Worm (Caenorhabditis elegans) whole organism, young adult: ENCODE measurements around the gene rol-6.

ENCODE experiments used
- D2030.7 ChIP-seq: fragments of 200-800 bp; sonication (Bioruptor generic); IDR thresholded peaks from 2 replicates; pipeline ENCODE4 v1.3.6; 2022; ENCODE audit warnings: missing genetic modification reagents, missing genetic modification characterization, missing compliant biosample characterization
- F23B12.7 ChIP-seq: sonication (generic microtip); optimal IDR thresholded peaks from 2 replicates; lab custom pipeline; 2017; ENCODE audit warnings: missing genetic modification characterization, mild to moderate bottlenecking, missing compliant biosample characterization, antibody characterized with exemption, moderate library complexity; ENCODE audit not compliant: insufficient read depth
- bed-2 ChIP-seq: fragments of 200-800 bp; sonication (Bioruptor generic); IDR thresholded peaks from 2 replicates; pipeline ENCODE4 v1.3.6; 2022; ENCODE audit warnings: missing genetic modification reagents, missing genetic modification characterization, missing compliant biosample characterization
- ceh-100 ChIP-seq: fragments of 200-800 bp; sonication (Bioruptor generic); IDR thresholded peaks from 2 replicates; pipeline ENCODE4 v1.3.6; 2022; ENCODE audit warnings: missing genetic modification reagents, missing genetic modification characterization, missing compliant biosample characterization
- hmg-20 ChIP-seq: fragments of 200-800 bp; sonication (Bioruptor generic); IDR thresholded peaks from 2 replicates; pipeline ENCODE4 v1.3.6; 2022; ENCODE audit warnings: missing genetic modification reagents, missing genetic modification characterization, missing compliant biosample characterization
- mes-4 ChIP-seq: sonication (generic microtip); optimal IDR thresholded peaks from 2 replicates; lab custom pipeline; 2016; ENCODE audit warnings: missing genotype, missing genetic modification characterization, missing compliant biosample characterization
- pha-4 ChIP-seq: fragments of 150-350 bp; sonication (generic microtip); optimal IDR thresholded peaks from 2 replicates; lab custom pipeline; 2014; ENCODE audit warnings: missing biosample characterization, missing genetic modification reagents, missing genetic modification characterization
- tbp1 ChIP-seq: fragments of 200-800 bp; sonication (Bioruptor generic); optimal IDR thresholded peaks from 2 replicates; lab custom pipeline; 2018; ENCODE audit warnings: mild to moderate bottlenecking, missing genetic modification characterization, missing compliant biosample characterization

ce11 chrII:8737456-8737855, 4.6 kb downstream of the rol-6 start, which contains the start of gene idpb-4:
- TF ChIP-seq bed-2 = no peak
- no peak for TF ChIP-seq tbp1
- no peak for TF ChIP-seq pha-4
- TF ChIP-seq mes-4 (tag; lab: Kevin White, UChicago) = no peak
- TF ChIP-seq hmg-20 (GFP tag; lab: Robert Waterston, UW) = no peak
- no peak for TF ChIP-seq F23B12.7
- TF ChIP-seq ceh-100 (GFP tag; lab: Robert Waterston, UW) = no peak
- TF ChIP-seq D2030.7 (GFP tag; lab: Robert Waterston, UW) = no peak
